Fruit fly (Drosophila melanogaster) whole organism: ENCODE measurements around the gene CG11893.

Experiments used
- Dll ChIP-seq: fragments of >200 bp; optimal IDR thresholded peaks from 2 replicates; lab custom pipeline; 2017
- psq ChIP-seq: fragments of >200 bp; optimal IDR thresholded peaks from 2 replicates; lab custom pipeline; 2017

dm6 chr3R:25313771-25314170 is 24.1 kb downstream of the CG11893 start, which contains the start of gene CG31087:
- TF ChIP-seq psq (lab: Kevin White, UChicago) (no peak), Dll (no peak)
